Fruit fly (Drosophila melanogaster) whole organism, embryonic: Measurements from ENCODE around the gene kraken.

ENCODE experiments used
- ATbp ChIP-seq: fragments of 200-800 bp; sonication (Bioruptor generic); optimal IDR thresholded peaks from 2 replicates; lab custom pipeline; 2017; ENCODE audit warnings: missing biosample characterization, mild to moderate bottlenecking, missing genetic modification characterization, missing genetic modification reagents
- Atf-2 ChIP-seq: fragments of 200-800 bp; sonication (Bioruptor generic); optimal IDR thresholded peaks from 2 replicates; lab custom pipeline; 2016; ENCODE audit warnings: missing biosample characterization, missing genetic modification characterization
- Atf6 ChIP-seq: fragments of 200-800 bp; sonication (Bioruptor generic); IDR thresholded peaks from 2 replicates; pipeline ENCODE4 v1.3.6; 2022; ENCODE audit warnings: missing biosample characterization, missing genetic modification characterization
- B-H1 ChIP-seq: fragments of 200-800 bp; sonication (Bioruptor generic); IDR thresholded peaks from 3 replicates; pipeline ENCODE4 v1.3.6; 2022; ENCODE audit warnings: missing biosample characterization, missing genetic modification characterization
- CG10565 ChIP-seq: fragments of 200-800 bp; sonication (Bioruptor generic); optimal IDR thresholded peaks from 3 replicates; lab custom pipeline; 2016; ENCODE audit warnings: missing biosample characterization, mild to moderate bottlenecking, missing genetic modification characterization
- CG11247 ChIP-seq: fragments of 200-800 bp; sonication (Bioruptor generic); IDR thresholded peaks from 2 replicates; pipeline ENCODE4 v1.3.6; 2022; ENCODE audit warnings: missing biosample characterization, missing genetic modification characterization
- CG14667 ChIP-seq: fragments of 200-800 bp; sonication (Bioruptor generic); IDR thresholded peaks from 2 replicates; pipeline ENCODE4 v1.3.6; 2022; ENCODE audit warnings: missing biosample characterization, missing genetic modification characterization
- CG15269 ChIP-seq: fragments of 200-800 bp; sonication (Bioruptor generic); optimal IDR thresholded peaks from 2 replicates; lab custom pipeline; 2018; ENCODE audit warnings: missing biosample characterization, mild to moderate bottlenecking, missing genetic modification characterization, moderate library complexity
- CG17186 ChIP-seq: fragments of 200-800 bp; sonication (Bioruptor generic); optimal IDR thresholded peaks from 3 replicates; lab custom pipeline; 2017; ENCODE audit warnings: missing biosample characterization, missing genetic modification reagents, missing genetic modification characterization
- CG18011 ChIP-seq: fragments of 200-800 bp; sonication (Bioruptor generic); optimal IDR thresholded peaks from 2 replicates; lab custom pipeline; 2017; ENCODE audit warnings: missing biosample characterization, missing genetic modification characterization, mild to moderate bottlenecking, moderate library complexity, missing genotype
- CG1832 ChIP-seq: fragments of 200-800 bp; sonication (Bioruptor generic); optimal IDR thresholded peaks from 2 replicates; lab custom pipeline; 2017; ENCODE audit warnings: missing biosample characterization, mild to moderate bottlenecking, missing genetic modification characterization, inconsistent platforms
- CG18764 ChIP-seq: fragments of 200-800 bp; sonication (Bioruptor generic); optimal IDR thresholded peaks from 3 replicates; lab custom pipeline; 2016; ENCODE audit warnings: missing biosample characterization, missing genetic modification characterization
- CG31365 ChIP-seq: fragments of 200-800 bp; sonication (Bioruptor generic); optimal IDR thresholded peaks from 2 replicates; lab custom pipeline; 2018; ENCODE audit warnings: missing biosample characterization, mild to moderate bottlenecking, missing genetic modification characterization
- CG4282 ChIP-seq: fragments of 200-800 bp; sonication (Bioruptor generic); optimal IDR thresholded peaks from 2 replicates; lab custom pipeline; 2016; ENCODE audit warnings: missing biosample characterization, missing genetic modification characterization
- CG4328 ChIP-seq: fragments of 200-800 bp; sonication (Bioruptor generic); optimal IDR thresholded peaks from 3 replicates; lab custom pipeline; 2017; ENCODE audit warnings: missing biosample characterization, missing genetic modification reagents, missing genetic modification characterization
- CG43689 ChIP-seq: fragments of 200-800 bp; sonication (Bioruptor generic); IDR thresholded peaks from 2 replicates; pipeline ENCODE4 v1.3.6; 2022; ENCODE audit warnings: missing biosample characterization, missing genetic modification characterization
- CG4424 ChIP-seq: fragments of 200-800 bp; sonication (Bioruptor generic); optimal IDR thresholded peaks from 3 replicates; lab custom pipeline; 2016; ENCODE audit warnings: missing biosample characterization, missing genetic modification characterization
- CG6654 ChIP-seq: fragments of 200-800 bp; sonication (Bioruptor generic); optimal IDR thresholded peaks from 2 replicates; lab custom pipeline; 2017; ENCODE audit warnings: missing biosample characterization, mild to moderate bottlenecking, missing genetic modification characterization
- CG7839 ChIP-seq: fragments of 200-800 bp; sonication (Bioruptor generic); optimal IDR thresholded peaks from 3 replicates; lab custom pipeline; 2018; ENCODE audit warnings: missing biosample characterization, mild to moderate bottlenecking, missing genetic modification characterization, moderate library complexity
- CG8765 ChIP-seq: fragments of 200-800 bp; sonication (Bioruptor generic); IDR thresholded peaks from 2 replicates; pipeline ENCODE4 v1.3.6; 2022; ENCODE audit warnings: missing biosample characterization, missing genetic modification characterization
- CG9932 ChIP-seq: fragments of 200-800 bp; sonication (Bioruptor generic); IDR thresholded peaks from 2 replicates; pipeline ENCODE4 v1.3.6; 2022; ENCODE audit warnings: missing biosample characterization, missing genetic modification characterization
- CHES-1-like ChIP-seq: fragments of 200-800 bp; sonication (Bioruptor generic); optimal IDR thresholded peaks from 2 replicates; lab custom pipeline; 2016; ENCODE audit warnings: missing biosample characterization, missing genetic modification characterization
- Chrac-16 ChIP-seq: fragments of 200-800 bp; sonication (Bioruptor generic); optimal IDR thresholded peaks from 3 replicates; lab custom pipeline; 2016; ENCODE audit warnings: missing biosample characterization, missing genetic modification characterization
- D ChIP-seq, 2 experiments: fragments of 200-800 bp in 1 of 2; fragments of >200 bp in 1 of 2; sonication (Bioruptor generic) in 1 of 2; optimal IDR thresholded peaks; 2 replicates in 1 of 2; 3 replicates in 1 of 2; lab custom pipeline; 2017; ENCODE audit warnings: mild to moderate bottlenecking in 1 of 2, missing biosample characterization in 1 of 2, missing genetic modification characterization in 1 of 2, missing genetic modification reagents in 1 of 2
- Dad ChIP-seq: fragments of 200-800 bp; sonication (Bioruptor generic); optimal IDR thresholded peaks from 3 replicates; lab custom pipeline; 2016; ENCODE audit warnings: missing biosample characterization, missing genetic modification characterization
- Doc2 ChIP-seq: fragments of 200-800 bp; sonication (Bioruptor generic); IDR thresholded peaks from 2 replicates; pipeline ENCODE4 v1.3.6; 2022; ENCODE audit warnings: missing biosample characterization, missing genetic modification characterization
- Dref ChIP-seq: fragments of 200-800 bp; sonication (Bioruptor generic); IDR thresholded peaks from 2 replicates; pipeline ENCODE4 v1.3.6; 2022; ENCODE audit warnings: missing biosample characterization, missing genetic modification characterization
- ERR ChIP-seq: fragments of 200-800 bp; sonication (Bioruptor generic); optimal IDR thresholded peaks from 2 replicates; lab custom pipeline; 2016; ENCODE audit warnings: missing biosample characterization, missing genetic modification characterization
- Gug ChIP-seq: fragments of 200-800 bp; sonication (Bioruptor generic); IDR thresholded peaks from 4 replicates; pipeline ENCODE4 v1.3.6; 2022; ENCODE audit warnings: missing biosample characterization, missing genetic modification characterization
- H2.0 ChIP-seq: fragments of 200-800 bp; sonication (Bioruptor generic); IDR thresholded peaks from 2 replicates; pipeline ENCODE4 v1.3.6; 2022; ENCODE audit warnings: missing biosample characterization, missing genetic modification characterization
- HHEX ChIP-seq: fragments of 200-800 bp; sonication (Bioruptor generic); optimal IDR thresholded peaks from 3 replicates; lab custom pipeline; 2017; ENCODE audit warnings: missing biosample characterization, mild to moderate bottlenecking, missing genetic modification characterization, missing genetic modification reagents
- Neu2 ChIP-seq: fragments of 200-800 bp; sonication (Bioruptor generic); optimal IDR thresholded peaks from 3 replicates; lab custom pipeline; 2016; ENCODE audit warnings: missing biosample characterization, missing genetic modification characterization, borderline replicate concordance
- Pdp1 ChIP-seq, 2 experiments: fragments of 200-800 bp; sonication (Bioruptor generic); optimal IDR thresholded peaks; 3 replicates each; lab custom pipeline; 2016; ENCODE audit warnings: missing biosample characterization in 2 of 2, missing genetic modification characterization in 2 of 2, mild to moderate bottlenecking in 1 of 2, moderate library complexity in 1 of 2
- Sox102F ChIP-seq: fragments of 200-800 bp; sonication (Bioruptor generic); optimal IDR thresholded peaks from 2 replicates; lab custom pipeline; 2018; ENCODE audit warnings: missing biosample characterization, mild to moderate bottlenecking, missing genetic modification characterization, moderate library complexity
- abd-A ChIP-seq: fragments of 200-800 bp; sonication (Bioruptor generic); optimal IDR thresholded peaks from 3 replicates; lab custom pipeline; 2019; ENCODE audit warnings: missing biosample characterization, mild to moderate bottlenecking, missing genetic modification characterization, moderate library complexity
- al ChIP-seq: fragments of 200-800 bp; sonication (Bioruptor generic); IDR thresholded peaks from 2 replicates; pipeline ENCODE4 v1.3.6; 2022; ENCODE audit warnings: missing biosample characterization, missing genetic modification characterization
- bab2 ChIP-seq: fragments of 200-800 bp; sonication (Bioruptor generic); optimal IDR thresholded peaks from 2 replicates; lab custom pipeline; 2016; ENCODE audit warnings: missing biosample characterization, missing genetic modification characterization
- corto ChIP-seq: fragments of 200-800 bp; sonication (Bioruptor generic); optimal IDR thresholded peaks from 2 replicates; lab custom pipeline; 2016; ENCODE audit warnings: missing biosample characterization, mild to moderate bottlenecking, missing genetic modification characterization, moderate library complexity
- dan ChIP-seq: fragments of 200-800 bp; sonication (Bioruptor generic); IDR thresholded peaks from 2 replicates; pipeline ENCODE4 v1.3.6; 2022; ENCODE audit warnings: missing biosample characterization, missing genetic modification characterization
- fd102C ChIP-seq: fragments of 200-800 bp; sonication (Bioruptor generic); optimal IDR thresholded peaks from 2 replicates; lab custom pipeline; 2018; ENCODE audit warnings: missing biosample characterization, mild to moderate bottlenecking, missing genetic modification characterization, moderate library complexity
- lov ChIP-seq, 2 experiments: fragments of 200-800 bp in 1 of 2; fragments of >200 bp in 1 of 2; sonication (Bioruptor generic) in 1 of 2; IDR thresholded peaks in 1 of 2; optimal IDR thresholded peaks in 1 of 2; 2 replicates in 1 of 2; 3 replicates in 1 of 2; pipeline versions ENCODE4 v1.3.6 to Lab custom; 2017 to 2022; ENCODE audit warnings: missing biosample characterization in 1 of 2, missing genetic modification characterization in 1 of 2
- mam ChIP-seq: fragments of 200-800 bp; sonication (Bioruptor generic); optimal IDR thresholded peaks from 3 replicates; lab custom pipeline; 2016; ENCODE audit warnings: missing biosample characterization, missing genetic modification characterization
- pfk ChIP-seq: fragments of 200-800 bp; sonication (Bioruptor generic); optimal IDR thresholded peaks from 2 replicates; lab custom pipeline; 2018; ENCODE audit warnings: missing biosample characterization, mild to moderate bottlenecking, missing genetic modification characterization, moderate library complexity
- scrt ChIP-seq: fragments of 200-800 bp; sonication (Bioruptor generic); optimal IDR thresholded peaks from 2 replicates; lab custom pipeline; 2018; ENCODE audit warnings: missing biosample characterization, mild to moderate bottlenecking, missing genetic modification characterization, moderate library complexity
- slbo ChIP-seq: fragments of 200-800 bp; sonication (Bioruptor generic); IDR thresholded peaks from 2 replicates; pipeline ENCODE4 v1.3.6; 2022; ENCODE audit warnings: missing biosample characterization, missing genetic modification characterization
- sug ChIP-seq: fragments of 200-800 bp; optimal IDR thresholded peaks from 2 replicates; lab custom pipeline; 2019; ENCODE audit warnings: missing biosample characterization, mild to moderate bottlenecking, missing genetic modification characterization, moderate library complexity
- trem ChIP-seq: fragments of 200-800 bp; optimal IDR thresholded peaks from 3 replicates; lab custom pipeline; 2019; ENCODE audit warnings: missing biosample characterization, mild to moderate bottlenecking, missing genetic modification characterization, moderate library complexity
- unpg ChIP-seq: fragments of 200-800 bp; sonication (Bioruptor generic); optimal IDR thresholded peaks from 3 replicates; lab custom pipeline; 2018; ENCODE audit warnings: missing biosample characterization, mild to moderate bottlenecking, missing genetic modification characterization, moderate library complexity

Gene kraken

DNA sequence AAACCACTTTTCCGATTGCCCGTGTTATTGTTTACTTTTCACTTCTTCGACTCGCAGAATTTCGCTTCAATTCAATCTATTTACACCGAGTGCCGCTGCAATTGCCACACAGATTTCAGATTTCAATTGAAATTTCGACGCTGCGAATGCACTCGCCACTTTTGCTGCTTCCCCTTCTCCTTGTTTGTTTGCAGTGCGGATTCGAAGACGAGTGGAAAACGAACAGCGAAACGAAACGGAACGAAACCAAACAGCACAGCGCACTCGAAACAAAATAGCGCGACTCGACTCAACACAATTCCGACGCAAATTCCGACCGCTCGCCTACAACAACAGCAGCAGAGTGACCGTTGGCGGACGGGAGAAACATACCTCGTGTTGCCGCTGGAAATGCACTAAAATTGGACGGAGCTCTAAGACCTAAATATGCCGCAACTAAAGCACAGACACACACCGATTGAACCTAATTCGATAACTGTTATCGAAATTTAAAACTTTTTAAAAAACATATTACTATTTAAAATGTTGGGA, 1.8 kb upstream of the kraken start, which contains the start of gene drongo (continued):
- TF ChIP-seq CG17186: peak; percentile 58
- peak; percentile 11 for TF ChIP-seq CG7839 (tag; lab: Kevin White, UChicago)
- TF ChIP-seq Doc2 (GFP tag; lab: Robert Waterston, UW): no peak
- no peak for TF ChIP-seq CG14667
- 0 out of 2 replicates have a peak, but pooled peaks have one; percentile 10 for TF ChIP-seq CG43689 (GFP tag; lab: Robert Waterston, UW)
- TF ChIP-seq al (GFP tag; lab: Robert Waterston, UW): 0 out of 2 replicates have a peak, but pooled peaks have one; percentile 17
- TF ChIP-seq fd102C (GFP tag; lab: Kevin White, UChicago): no peak
- no peak for TF ChIP-seq CG18764 (GFP tag; lab: Kevin White, UChicago)
- TF ChIP-seq dan (GFP tag; lab: Robert Waterston, UW): no peak
- TF ChIP-seq Chrac-16 (GFP tag; lab: Kevin White, UChicago): no peak
- TF ChIP-seq bab2 (GFP tag; lab: Kevin White, UChicago): peak; percentile 27
- TF ChIP-seq corto (GFP tag; lab: Kevin White, UChicago): no peak
- TF ChIP-seq ERR: peak; percentile 1
- TF ChIP-seq trem (tag; lab: Kevin White, UChicago): peak; percentile 64
- peak; percentile 54 for TF ChIP-seq HHEX (GFP tag; lab: Kevin White, UChicago)
- TF ChIP-seq H2.0 (GFP tag; lab: Robert Waterston, UW): no peak
- TF ChIP-seq CG18011 (GFP tag; lab: Kevin White, UChicago): no peak
- TF ChIP-seq Atf6 (GFP tag; lab: Robert Waterston, UW): peak; percentile 34; the same call in 1 of the 2 replicates

DNA sequence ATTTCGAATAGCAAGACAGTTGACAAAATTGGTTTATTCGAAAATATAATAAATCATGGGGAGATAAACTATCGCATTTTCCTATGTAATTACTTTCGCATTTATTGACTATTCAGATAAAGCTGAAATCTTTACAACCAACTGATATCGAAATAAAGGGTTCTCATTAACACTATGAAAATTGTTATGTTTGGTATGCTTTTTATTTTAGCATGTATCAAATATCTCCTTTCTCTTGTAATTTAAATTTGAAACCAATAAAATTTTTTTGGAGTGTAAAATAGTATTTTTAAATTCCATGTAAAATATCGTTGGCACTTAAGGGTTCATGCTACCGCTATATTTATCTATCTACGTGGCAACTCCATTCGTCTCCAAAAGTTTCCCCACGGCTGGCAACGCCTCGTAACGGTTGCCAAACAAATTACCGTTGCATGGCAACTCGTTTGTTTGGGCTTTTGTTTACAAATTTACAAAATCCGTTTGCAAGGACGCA, 2.5 kb downstream of the kraken start, which contains the start of gene CG13949:
Gene CG13949, plus strand, starts transcription at position 286 of the 496 bp plus-strand sequence.
- TF ChIP-seq CHES-1-like (GFP tag; lab: Kevin White, UChicago): peak; percentile 33
- peak; percentile 87 for TF ChIP-seq CG9932 (GFP tag; lab: Robert Waterston, UW)
- peak; percentile 72 for TF ChIP-seq CG11247 (GFP tag; lab: Robert Waterston, UW)
- TF ChIP-seq CG1832: no peak
- TF ChIP-seq sug: peak; percentile 44
- TF ChIP-seq scrt (GFP tag; lab: Kevin White, UChicago): peak; percentile 32
- TF ChIP-seq CG4282: peak; percentile 35
- TF ChIP-seq B-H1 (GFP tag; lab: Robert Waterston, UW): peak; percentile 73
- peak; percentile 44 for TF ChIP-seq CG4424
- peak; percentile 79 for TF ChIP-seq slbo
- peak; percentile 39; the same call in 1 of the 2 replicates for TF ChIP-seq Dref (GFP tag; lab: Robert Waterston, UW)
- peak; percentile 1 to 66 for TF ChIP-seq Pdp1 (GFP tag; optimal IDR thresholded peaks at IDR 0.05; lab: Kevin White, UChicago)
- TF ChIP-seq lov (optimal IDR thresholded peaks at IDR 0.05; lab: Kevin White, UChicago): no peak
- TF ChIP-seq lov (GFP tag; IDR thresholded peaks at IDR 0.05; lab: Robert Waterston, UW): no peak
- TF ChIP-seq unpg (GFP tag; lab: Kevin White, UChicago): peak; percentile 70
- no peak for TF ChIP-seq Neu2 (GFP tag; lab: Kevin White, UChicago)
- TF ChIP-seq ATbp: peak; percentile 37
- peak; percentile 65 for TF ChIP-seq mam (GFP tag; lab: Kevin White, UChicago)
- TF ChIP-seq Atf-2 (GFP tag; lab: Kevin White, UChicago): peak; percentile 33
- TF ChIP-seq CG6654 (GFP tag; lab: Kevin White, UChicago): no peak
- TF ChIP-seq CG4328 (GFP tag; lab: Kevin White, UChicago): no peak
- TF ChIP-seq CG15269 (tag; lab: Kevin White, UChicago): peak; percentile 72
- TF ChIP-seq CG31365 (tag; lab: Kevin White, UChicago): no peak
- no peak for TF ChIP-seq pfk
- TF ChIP-seq abd-A (tag; lab: Kevin White, UChicago): no peak
- no peak for TF ChIP-seq Dad (GFP tag; lab: Kevin White, UChicago)
- no peak for TF ChIP-seq CG10565 (GFP tag; lab: Kevin White, UChicago)
- TF ChIP-seq D (optimal IDR thresholded peaks at IDR 0.05; lab: Kevin White, UChicago): no peak
- TF ChIP-seq D (GFP tag; optimal IDR thresholded peaks at IDR 0.05; lab: Kevin White, UChicago): peak; percentile 19
- peak; percentile 49; the same call in 1 of the 2 replicates for TF ChIP-seq CG8765 (GFP tag; lab: Robert Waterston, UW)
- peak; percentile 67 for TF ChIP-seq Sox102F (GFP tag; lab: Kevin White, UChicago)
- peak; percentile 64 for TF ChIP-seq Gug (GFP tag; lab: Robert Waterston, UW)
